Fruit fly (Drosophila melanogaster): ENCODE data around the gene hb.

Gene hb

DNA sequence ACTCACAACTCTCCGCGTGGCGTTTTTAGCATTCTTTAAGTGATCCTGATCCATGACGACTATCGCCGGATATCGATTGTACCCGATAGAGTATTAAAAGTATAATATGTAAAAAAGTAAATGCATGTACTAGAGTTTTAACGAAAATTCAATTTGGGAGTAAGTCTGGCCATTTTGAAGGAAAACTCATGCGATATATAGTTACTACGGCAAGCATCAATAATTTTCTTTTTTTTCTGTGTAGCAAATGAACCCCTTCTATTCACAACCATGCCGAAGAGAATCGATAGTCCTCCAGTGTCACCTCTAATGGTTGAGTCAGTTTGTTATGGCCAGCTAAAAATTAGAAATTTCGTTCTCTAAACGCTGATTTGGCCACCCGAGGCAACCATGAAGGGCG, 44.9 kb downstream of the hb start, which contains the start of the genes Sys1 and Dhod (continued):
- no peak for TF ChIP-seq insv (GFP tag; optimal IDR thresholded peaks at IDR 0.05)
- no peak for TF ChIP-seq CG8359 (GFP tag; optimal IDR thresholded peaks at IDR 0.05; ENCODE audit: borderline replicate concordance)
- peak; percentile 77 for TF ChIP-seq Rfx (GFP tag; IDR thresholded peaks at IDR 0.05)
- TF ChIP-seq CG13296 (GFP tag; optimal IDR thresholded peaks at IDR 0.05) = peak; percentile 56
- TF ChIP-seq B-H1 (GFP tag; IDR thresholded peaks at IDR 0.05) = peak; percentile 35; the same call in 1 of the 3 replicates
- peak; percentile 78 for TF ChIP-seq amos (GFP tag; IDR thresholded peaks at IDR 0.05; ENCODE audit: partially characterized antibody)
- TF ChIP-seq HLHmδ (GFP tag; optimal IDR thresholded peaks at IDR 0.05) = no peak
- peak; percentile 45 for TF ChIP-seq Sin3A (optimal IDR thresholded peaks at IDR 0.05)
- TF ChIP-seq Hr3 (GFP tag; optimal IDR thresholded peaks at IDR 0.05) = peak; percentile 59
- no peak for TF ChIP-seq cad (GFP tag; optimal IDR thresholded peaks at IDR 0.05)
- peak; percentile 86 for TF ChIP-seq BEAF-32 (GFP tag; optimal IDR thresholded peaks at IDR 0.05)
- peak; percentile 6 for TF ChIP-seq slp2 (GFP tag; optimal IDR thresholded peaks at IDR 0.05)
- TF ChIP-seq nerfin-2 (GFP tag; IDR thresholded peaks at IDR 0.05; ENCODE audit: partially characterized antibody) = peak; percentile 64; the same call in 1 of the 2 replicates
- no peak for TF ChIP-seq luna (GFP tag; optimal IDR thresholded peaks at IDR 0.05)
- no peak for TF ChIP-seq Vsx1 (GFP tag; optimal IDR thresholded peaks at IDR 0.05)
- peak; percentile 56 for TF ChIP-seq H2.0 (GFP tag; IDR thresholded peaks at IDR 0.05)
- TF ChIP-seq CG10979 (tag; optimal IDR thresholded peaks at IDR 0.05) = peak; percentile 61
- TF ChIP-seq Neu2 (GFP tag; optimal IDR thresholded peaks at IDR 0.05; ENCODE audit: borderline replicate concordance) = no peak
- TF ChIP-seq Usf (GFP tag; optimal IDR thresholded peaks at IDR 0.05) = no peak
- TF ChIP-seq Six4 (GFP tag; optimal IDR thresholded peaks at IDR 0.05) = peak; percentile 47
- peak; percentile 39 for TF ChIP-seq bcd (GFP tag; optimal IDR thresholded peaks at IDR 0.05)
- TF ChIP-seq NC2α (GFP tag; optimal IDR thresholded peaks at IDR 0.05) = no peak
- TF ChIP-seq slou (GFP tag; optimal IDR thresholded peaks at IDR 0.05) = peak; percentile 13
- no peak for TF ChIP-seq CG1529 (GFP tag; optimal IDR thresholded peaks at IDR 0.05)
- peak; percentile 71 for TF ChIP-seq ase (GFP tag; IDR thresholded peaks at IDR 0.05)
- no peak for TF ChIP-seq CG4707 (GFP tag; optimal IDR thresholded peaks at IDR 0.05)
- no peak for TF ChIP-seq sima (GFP tag; optimal IDR thresholded peaks at IDR 0.05)
- peak; percentile 51 for TF ChIP-seq dmrt11E (tag; optimal IDR thresholded peaks at IDR 0.05)
- TF ChIP-seq CG30431 (GFP tag; optimal IDR thresholded peaks at IDR 0.05) = no peak
- peak; percentile 45 for TF ChIP-seq CG12942 (GFP tag; optimal IDR thresholded peaks at IDR 0.05)
- TF ChIP-seq CG16815 (GFP tag; optimal IDR thresholded peaks at IDR 0.05) = peak; percentile 16
- TF ChIP-seq CG3838 (GFP tag; optimal IDR thresholded peaks at IDR 0.05) = no peak
- TF ChIP-seq CG14860 (GFP tag; IDR thresholded peaks at IDR 0.05; ENCODE audit: partially characterized antibody) = peak; percentile 72
- peak; percentile 55 for TF ChIP-seq NfI (GFP tag; optimal IDR thresholded peaks at IDR 0.05)
- no peak for TF ChIP-seq CG4360 (GFP tag; IDR thresholded peaks at IDR 0.05)
- TF ChIP-seq Mad (GFP tag; optimal IDR thresholded peaks at IDR 0.05) = peak; percentile 48
- peak; percentile 68 for TF ChIP-seq sug (tag; optimal IDR thresholded peaks at IDR 0.05)
- no peak for TF ChIP-seq ATbp (GFP tag; optimal IDR thresholded peaks at IDR 0.05)
- peak; percentile 73 for TF ChIP-seq kay (GFP tag; optimal IDR thresholded peaks at IDR 0.05)
- no peak for TF ChIP-seq TFAM (GFP tag; optimal IDR thresholded peaks at IDR 0.05)
- TF ChIP-seq ken (GFP tag; IDR thresholded peaks at IDR 0.05) = no peak; the same call in 2 of the 3 replicates
- peak; percentile 40 for TF ChIP-seq Fer3 (tag; optimal IDR thresholded peaks at IDR 0.05)
- TF ChIP-seq CG7745 (tag; optimal IDR thresholded peaks at IDR 0.05) = no peak
- peak; percentile 53 for TF ChIP-seq az2 (GFP tag; optimal IDR thresholded peaks at IDR 0.05)
- no peak; the same call in 1 of the 2 replicates for TF ChIP-seq CG1024 (GFP tag; IDR thresholded peaks at IDR 0.05)
- no peak for TF ChIP-seq CG5180 (GFP tag; optimal IDR thresholded peaks at IDR 0.05)
- TF ChIP-seq Sox100B (GFP tag; optimal IDR thresholded peaks at IDR 0.05) = peak; percentile 4
- no peak for TF ChIP-seq Sry-β (GFP tag; optimal IDR thresholded peaks at IDR 0.05)
- peak; percentile 57 for TF ChIP-seq Ets97D (GFP tag; optimal IDR thresholded peaks at IDR 0.05)
- no peak for TF ChIP-seq ham (GFP tag; IDR thresholded peaks at IDR 0.05)
- TF ChIP-seq CG18011 (GFP tag; optimal IDR thresholded peaks at IDR 0.05) = peak; percentile 60

All from whole organism, embryonic.